Worm (Caenorhabditis elegans): ENCODE data around the gene R04D3.2.
A peak's percentile ranks its signal among the peaks of the same experiment; 100 is the strongest.

Gene R04D3.2

DNA sequence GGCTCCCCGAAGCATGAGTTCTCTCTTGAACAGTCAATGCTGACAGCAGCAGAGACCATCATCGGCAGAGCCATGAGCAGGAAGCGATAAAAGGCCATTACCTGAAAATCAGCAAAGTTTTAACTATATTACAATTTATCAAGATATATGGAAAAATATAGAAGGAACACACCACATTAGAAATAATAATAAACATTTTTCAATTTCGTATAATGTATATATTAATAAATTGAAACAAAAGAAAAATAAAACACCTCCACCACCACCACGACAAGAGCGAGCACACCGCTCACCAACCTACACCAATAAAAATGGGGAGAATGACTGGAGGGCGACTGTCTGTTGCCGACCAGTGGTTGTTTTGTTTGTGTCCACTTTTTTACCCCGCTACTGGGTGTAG is at the start of gene R04D3.2:
Gene R04D3.2 (minus strand): TSS at position 101 of the 400 bp plus-strand sequence.
- TF ChIP-seq ztf-4 (tag; optimal IDR thresholded peaks at IDR 0.05) (no peak), nhr-21 (tag; optimal IDR thresholded peaks at IDR 0.05) (no peak), mdl-1 (tag; optimal IDR thresholded peaks at IDR 0.05) (no peak), snpc-4 (tag; optimal IDR thresholded peaks at IDR 0.05) (no peak), elt-1 (tag; optimal IDR thresholded peaks at IDR 0.05) (no peak), crh-2 (tag; optimal IDR thresholded peaks at IDR 0.05) (no peak), nhr-12 (tag; optimal IDR thresholded peaks at IDR 0.05) (no peak), dmd-4 (tag; optimal IDR thresholded peaks at IDR 0.05) (no peak), skn-1 (tag; optimal IDR thresholded peaks at IDR 0.05) (no peak), mab-5 (tag; optimal IDR thresholded peaks at IDR 0.05) (no peak), elt-3 (tag; optimal IDR thresholded peaks at IDR 0.05) (no peak), blmp-1 (tag; optimal IDR thresholded peaks at IDR 0.05; ENCODE audit: insufficient read depth) (no peak), sem-4 (tag; optimal IDR thresholded peaks at IDR 0.05) (no peak), ZK546.5 (tag; optimal IDR thresholded peaks at IDR 0.05) (no peak), fos-1 (tag; optimal IDR thresholded peaks at IDR 0.05) (no peak), ama-1 (optimal IDR thresholded peaks at IDR 0.05) (no peak), unc-55 (GFP tag; optimal IDR thresholded peaks at IDR 0.05) (no peak), gmeb-1 (tag; optimal IDR thresholded peaks at IDR 0.05) (no peak)

DNA sequence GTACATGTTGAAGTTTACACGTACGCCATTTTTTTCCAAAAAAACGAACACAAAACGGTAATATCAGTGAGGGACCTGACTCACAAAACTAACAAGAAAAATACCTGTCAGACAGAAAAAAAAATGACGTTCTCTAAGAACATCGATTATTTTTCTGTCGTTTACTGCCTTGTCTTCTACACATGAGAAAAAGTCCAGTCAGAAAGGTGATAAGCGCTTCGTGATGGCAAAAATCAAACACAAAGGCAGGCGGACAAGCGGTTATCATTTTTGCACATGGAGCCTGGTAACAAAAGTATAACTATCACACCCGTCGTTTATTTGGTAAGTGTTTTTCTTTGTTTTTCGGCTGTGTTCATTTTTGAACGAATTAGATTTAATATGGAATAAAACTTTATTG is 47.4 kb upstream of the R04D3.2 start, which contains the start of gene F46G10.4:
Gene F46G10.4 (plus strand): TSS at position 212 of the 400 bp plus-strand sequence.
- TF ChIP-seq unc-62 (GFP tag; optimal IDR thresholded peaks at IDR 0.05) (no peak), skn-1 (tag; optimal IDR thresholded peaks at IDR 0.05) (no peak), ZK546.5 (tag; optimal IDR thresholded peaks at IDR 0.05) (no peak), C34F6.9 (tag; optimal IDR thresholded peaks at IDR 0.05) (no peak), alr-1 (tag; optimal IDR thresholded peaks at IDR 0.05) (no peak), zag-1 (tag; optimal IDR thresholded peaks at IDR 0.05) (no peak), sem-4 (tag; optimal IDR thresholded peaks at IDR 0.05) (no peak), fos-1 (tag; optimal IDR thresholded peaks at IDR 0.05) (peak; percentile 92), sma-9 (GFP tag; optimal IDR thresholded peaks at IDR 0.05) (no peak), sma-9 (tag; optimal IDR thresholded peaks at IDR 0.05) (no peak), dmd-4 (tag; optimal IDR thresholded peaks at IDR 0.05) (no peak), nhr-129 (tag; optimal IDR thresholded peaks at IDR 0.05) (no peak), crh-2 (tag; optimal IDR thresholded peaks at IDR 0.05) (peak; percentile 15), nhr-10 (tag; optimal IDR thresholded peaks at IDR 0.05) (no peak), mdl-1 (tag; optimal IDR thresholded peaks at IDR 0.05) (no peak)

DNA sequence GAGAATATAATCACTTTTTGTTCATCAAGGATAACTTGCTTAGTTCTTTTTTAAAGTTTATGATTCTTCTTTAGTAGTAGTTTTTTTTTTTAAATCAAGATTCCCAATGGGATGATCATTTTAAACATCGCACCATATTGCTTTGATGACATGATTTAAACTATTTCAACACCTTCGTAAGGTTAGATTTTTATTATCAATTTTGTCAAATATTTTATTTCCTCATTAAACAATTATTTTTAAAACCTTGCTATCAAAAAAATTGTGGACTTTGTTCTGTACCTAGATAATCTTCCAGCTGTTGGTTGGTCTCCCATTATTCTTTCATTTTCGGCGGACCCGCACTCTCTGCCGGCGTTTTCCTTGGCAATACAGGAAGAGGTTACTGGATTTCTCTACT is 45.0 kb upstream of the R04D3.2 start, which contains the start of gene sir-2.3:
Gene sir-2.3 (plus strand): TSS at position 301 of the 400 bp plus-strand sequence.
- TF ChIP-seq C34F6.9 (tag; optimal IDR thresholded peaks at IDR 0.05) (no peak), blmp-1 (tag; optimal IDR thresholded peaks at IDR 0.05; ENCODE audit: insufficient read depth) (no peak), ztf-1 (GFP tag; conservative IDR thresholded peaks at IDR 0.05) (no peak), zag-1 (tag; optimal IDR thresholded peaks at IDR 0.05) (no peak), alr-1 (tag; optimal IDR thresholded peaks at IDR 0.05) (no peak), nhr-237 (tag; optimal IDR thresholded peaks at IDR 0.05) (no peak), lin-13 (GFP tag; optimal IDR thresholded peaks at IDR 0.05) (no peak), lin-11 (tag; optimal IDR thresholded peaks at IDR 0.05) (no peak), elt-1 (tag; optimal IDR thresholded peaks at IDR 0.05) (no peak), unc-62 (GFP tag; optimal IDR thresholded peaks at IDR 0.05) (no peak), ZK546.5 (tag; optimal IDR thresholded peaks at IDR 0.05) (no peak), elt-3 (tag; optimal IDR thresholded peaks at IDR 0.05) (no peak), nhr-12 (tag; optimal IDR thresholded peaks at IDR 0.05) (no peak), nhr-77 (tag; optimal IDR thresholded peaks at IDR 0.05) (no peak)

DNA sequence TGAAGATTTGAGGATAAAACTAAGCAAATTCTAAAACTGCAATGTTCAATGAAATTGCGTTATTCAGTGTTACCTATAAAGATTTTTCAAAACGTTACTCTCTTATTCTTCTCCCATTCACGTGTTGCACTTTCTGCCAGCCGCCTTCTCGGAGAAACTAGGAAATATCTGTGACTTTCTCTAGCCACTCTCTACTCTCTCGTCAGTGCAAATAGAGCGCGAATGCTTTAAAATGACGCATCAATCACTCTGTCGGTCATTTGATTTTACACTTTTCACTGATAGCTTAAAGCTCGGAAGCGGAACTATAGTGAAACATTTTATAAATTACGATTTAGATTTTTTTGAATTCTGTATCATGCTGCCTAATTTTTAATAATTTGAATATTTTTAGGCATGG is 42.4 kb upstream of the R04D3.2 start:
- TF ChIP-seq crh-2 (tag; optimal IDR thresholded peaks at IDR 0.05) (peak; percentile 85), mab-5 (tag; optimal IDR thresholded peaks at IDR 0.05) (peak; percentile 79), aly-2 (tag; optimal IDR thresholded peaks at IDR 0.05) (no peak), unc-55 (GFP tag; optimal IDR thresholded peaks at IDR 0.05) (peak; percentile 87), alr-1 (tag; optimal IDR thresholded peaks at IDR 0.05) (no peak), gmeb-1 (tag; optimal IDR thresholded peaks at IDR 0.05) (peak; percentile 58), ztf-4 (tag; optimal IDR thresholded peaks at IDR 0.05) (peak; percentile 29), ZK546.5 (tag; optimal IDR thresholded peaks at IDR 0.05) (no peak), lsy-2 (tag; optimal IDR thresholded peaks at IDR 0.05) (peak in 1 of 2 experiments; percentile 81), lin-39 (tag; optimal IDR thresholded peaks at IDR 0.05) (peak; percentile 63), ceh-82 (tag; optimal IDR thresholded peaks at IDR 0.05) (no peak), nhr-11 (tag; optimal IDR thresholded peaks at IDR 0.05) (no peak), R02D3.7 (tag; optimal IDR thresholded peaks at IDR 0.05) (no peak), unc-39 (tag; optimal IDR thresholded peaks at IDR 0.05) (no peak), egl-27 (tag; optimal IDR thresholded peaks at IDR 0.05) (peak; percentile 70), C34F6.9 (tag; optimal IDR thresholded peaks at IDR 0.05) (peak; percentile 94), dmd-4 (tag; optimal IDR thresholded peaks at IDR 0.05) (no peak), zag-1 (tag; optimal IDR thresholded peaks at IDR 0.05) (peak; percentile 57), fos-1 (tag; optimal IDR thresholded peaks at IDR 0.05) (peak; percentile 99), lin-11 (tag; optimal IDR thresholded peaks at IDR 0.05) (peak; percentile 28), nhr-237 (tag; optimal IDR thresholded peaks at IDR 0.05) (no peak), snpc-4 (tag; optimal IDR thresholded peaks at IDR 0.05) (peak; percentile 58), sma-3 (GFP tag; optimal IDR thresholded peaks at IDR 0.05) (peak; percentile 85), nhr-10 (tag; optimal IDR thresholded peaks at IDR 0.05) (no peak), F13H6.1 (tag; optimal IDR thresholded peaks at IDR 0.05) (peak; percentile 89), skn-1 (tag; optimal IDR thresholded peaks at IDR 0.05) (no peak), nhr-6 (tag; optimal IDR thresholded peaks at IDR 0.05) (peak; percentile 79), blmp-1 (tag; optimal IDR thresholded peaks at IDR 0.05; ENCODE audit: insufficient read depth) (peak; percentile 69), Y55F3AM.14 (GFP tag; optimal IDR thresholded peaks at IDR 0.05) (no peak), nhr-21 (tag; optimal IDR thresholded peaks at IDR 0.05) (peak; percentile 86), nhr-23 (tag; optimal IDR thresholded peaks at IDR 0.05) (no peak), nhr-77 (tag; optimal IDR thresholded peaks at IDR 0.05) (no peak), lin-13 (GFP tag; optimal IDR thresholded peaks at IDR 0.05) (peak; percentile 64)
